Worm (Caenorhabditis elegans) whole organism, L1 larva: Measurements from ENCODE around the gene C34D4.10.

ENCODE experiments used
- Y116A8C.19 ChIP-seq: sonication (generic microtip); optimal IDR thresholded peaks from 2 replicates; lab custom pipeline; 2016; ENCODE audit warnings: missing compliant biosample characterization, missing genetic modification characterization, borderline replicate concordance
- alr-1 ChIP-seq: fragments of 200-800 bp; sonication (Bioruptor generic); optimal IDR thresholded peaks from 2 replicates; lab custom pipeline; 2018; ENCODE audit warnings: borderline replicate concordance, mild to moderate bottlenecking, missing genetic modification characterization, missing compliant biosample characterization
- aly-2 ChIP-seq: fragments of 150-350 bp; optimal IDR thresholded peaks from 2 replicates; lab custom pipeline; 2014; ENCODE audit warnings: missing biosample characterization, missing genetic modification characterization
- ama-1 ChIP-seq: fragments of 150-350 bp; optimal IDR thresholded peaks from 2 replicates; lab custom pipeline; 2014
- ceh-63 ChIP-seq: fragments of 200-800 bp; sonication (Bioruptor generic); optimal IDR thresholded peaks from 2 replicates; lab custom pipeline; 2018; ENCODE audit warnings: mild to moderate bottlenecking, missing genetic modification characterization, missing compliant biosample characterization
- ceh-88 ChIP-seq: fragments of 200-800 bp; sonication (Bioruptor generic); IDR thresholded peaks from 2 replicates; pipeline ENCODE4 v1.3.6; 2022; ENCODE audit warnings: missing genetic modification characterization, missing compliant biosample characterization
- ces-1 ChIP-seq: fragments of 150-350 bp; optimal IDR thresholded peaks from 2 replicates; lab custom pipeline; 2014; ENCODE audit warnings: missing biosample characterization, missing genetic modification reagents, missing genetic modification characterization
- dpl-1 ChIP-seq, 3 experiments: fragments of 150-350 bp in 2 of 3; sonication (generic microtip) in 1 of 3; optimal IDR thresholded peaks; 2 replicates each; lab custom pipeline; 2014 to 2017; ENCODE audit warnings: missing biosample characterization in 3 of 3, missing genetic modification characterization in 3 of 3, missing genetic modification reagents in 3 of 3
- dsc-1 ChIP-seq: sonication (generic microtip); optimal IDR thresholded peaks from 2 replicates; lab custom pipeline; 2016; ENCODE audit warnings: mild to moderate bottlenecking, missing genetic modification characterization, missing compliant biosample characterization
- efl-1 ChIP-seq, 4 experiments: fragments of 150-350 bp; optimal IDR thresholded peaks in 3 of 4; peaks in 1 of 4; 1 replicate in 1 of 4; 2 replicates in 3 of 4; lab custom pipeline; 2014; ENCODE audit warnings: missing biosample characterization in 2 of 4, missing genetic modification characterization in 2 of 4, missing genetic modification reagents in 2 of 4
- efl-3 ChIP-seq: fragments of 200-800 bp; sonication (Bioruptor generic); optimal IDR thresholded peaks from 2 replicates; lab custom pipeline; 2018; ENCODE audit warnings: mild to moderate bottlenecking, missing genetic modification characterization, missing compliant biosample characterization
- egl-27 ChIP-seq, 2 experiments: fragments of 150-350 bp in 1 of 2; sonication (generic microtip); optimal IDR thresholded peaks; 3 replicates each; lab custom pipeline; 2017 to 2018; ENCODE audit warnings: missing biosample characterization in 2 of 2, missing genetic modification characterization in 2 of 2, missing genetic modification reagents in 2 of 2
- elt-2 ChIP-seq: sonication (generic microtip); optimal IDR thresholded peaks from 2 replicates; lab custom pipeline; 2016; ENCODE audit warnings: missing genetic modification characterization, mild to moderate bottlenecking, inconsistent platforms, missing compliant biosample characterization, missing genetic modification reagents
- elt-3 ChIP-seq, 6 experiments: fragments of 150-350 bp in 1 of 6; sonication (generic microtip); optimal IDR thresholded peaks; 2 replicates each; lab custom pipeline; 2017 to 2018; ENCODE audit warnings: missing biosample characterization in 6 of 6, missing genetic modification characterization in 6 of 6, inconsistent platforms in 1 of 6
- fkh-10 ChIP-seq: sonication (generic microtip); optimal IDR thresholded peaks from 2 replicates; lab custom pipeline; 2017; ENCODE audit warnings: missing biosample characterization, missing genetic modification reagents, missing genetic modification characterization
- fkh-4 ChIP-seq: sonication (generic microtip); optimal IDR thresholded peaks from 2 replicates; lab custom pipeline; 2016; ENCODE audit warnings: missing compliant biosample characterization, missing genetic modification characterization, borderline replicate concordance
- fkh-8 ChIP-seq: sonication (generic microtip); optimal IDR thresholded peaks from 2 replicates; lab custom pipeline; 2016; ENCODE audit warnings: mild to moderate bottlenecking, missing genetic modification characterization, missing compliant biosample characterization
- fos-1 ChIP-seq: fragments of 150-350 bp; optimal IDR thresholded peaks from 2 replicates; lab custom pipeline; 2014; ENCODE audit warnings: missing biosample characterization, missing genetic modification characterization
- grh-1 ChIP-seq: fragments of 200-800 bp; sonication (Bioruptor generic); IDR thresholded peaks from 2 replicates; pipeline ENCODE4 v1.3.6; 2022; ENCODE audit warnings: missing genetic modification reagents, missing genetic modification characterization, missing compliant biosample characterization
- hlh-4 ChIP-seq: sonication (generic microtip); optimal IDR thresholded peaks from 2 replicates; lab custom pipeline; 2016; ENCODE audit warnings: mild to moderate bottlenecking, missing genetic modification characterization, missing compliant biosample characterization
- hpl-2 ChIP-seq: fragments of 150-350 bp; optimal IDR thresholded peaks from 2 replicates; lab custom pipeline; 2014; ENCODE audit warnings: missing biosample characterization, missing genetic modification reagents, missing genetic modification characterization
- lin-13 ChIP-seq: fragments of 150-350 bp; optimal IDR thresholded peaks from 2 replicates; lab custom pipeline; 2014; ENCODE audit warnings: missing biosample characterization, missing genetic modification reagents, missing genetic modification characterization
- lin-14 ChIP-seq: fragments of 200-800 bp; sonication (Bioruptor generic); optimal IDR thresholded peaks from 2 replicates; lab custom pipeline; 2018; ENCODE audit warnings: mild to moderate bottlenecking, missing genetic modification characterization, moderate library complexity, missing compliant biosample characterization
- lin-15B ChIP-seq: fragments of 150-350 bp; sonication (generic microtip); optimal IDR thresholded peaks from 3 replicates; lab custom pipeline; 2014; ENCODE audit warnings: missing biosample characterization, missing genetic modification characterization
- lin-39 ChIP-seq: fragments of 150-350 bp; optimal IDR thresholded peaks from 2 replicates; lab custom pipeline; 2014; ENCODE audit warnings: missing biosample characterization, missing genetic modification reagents, missing genetic modification characterization
- lsy-2 ChIP-seq, 2 experiments: fragments of 150-350 bp; optimal IDR thresholded peaks; 2 replicates each; lab custom pipeline; 2014; ENCODE audit warnings: missing biosample characterization in 2 of 2, missing genetic modification characterization in 2 of 2
- mab-9 ChIP-seq: fragments of 200-800 bp; sonication (Bioruptor generic); IDR thresholded peaks from 2 replicates; pipeline ENCODE4 v1.3.6; 2022; ENCODE audit warnings: missing genetic modification reagents, missing genetic modification characterization, missing compliant biosample characterization
- mep-1 ChIP-seq: fragments of 150-350 bp; optimal IDR thresholded peaks from 2 replicates; lab custom pipeline; 2014; ENCODE audit warnings: missing biosample characterization, missing genetic modification characterization
- nhr-12 ChIP-seq: sonication (generic microtip); optimal IDR thresholded peaks from 2 replicates; lab custom pipeline; 2017; ENCODE audit warnings: missing biosample characterization, missing genetic modification characterization
- nhr-20 ChIP-seq: sonication (generic microtip); optimal IDR thresholded peaks from 2 replicates; lab custom pipeline; 2016; ENCODE audit warnings: mild to moderate bottlenecking, missing genetic modification characterization, missing compliant biosample characterization
- nhr-237 ChIP-seq: fragments of 150-350 bp; optimal IDR thresholded peaks from 2 replicates; lab custom pipeline; 2014; ENCODE audit warnings: missing biosample characterization, missing genetic modification characterization
- nhr-47 ChIP-seq: sonication (generic microtip); optimal IDR thresholded peaks from 2 replicates; lab custom pipeline; 2016; ENCODE audit warnings: mild to moderate bottlenecking, missing genetic modification characterization, moderate library complexity, missing compliant biosample characterization
- nhr-71 ChIP-seq: sonication (generic microtip); optimal IDR thresholded peaks from 2 replicates; lab custom pipeline; 2016; ENCODE audit warnings: mild to moderate bottlenecking, missing genetic modification characterization, moderate library complexity, missing compliant biosample characterization
- nhr-76 ChIP-seq: sonication (generic microtip); optimal IDR thresholded peaks from 2 replicates; lab custom pipeline; 2017; ENCODE audit warnings: missing biosample characterization, missing genetic modification characterization
- nhr-77 ChIP-seq: fragments of 150-350 bp; optimal IDR thresholded peaks from 2 replicates; lab custom pipeline; 2014; ENCODE audit warnings: missing biosample characterization, missing genetic modification characterization
- nhr-85 ChIP-seq: sonication (generic microtip); peaks from one replicate; lab custom pipeline; 2016; ENCODE audit warnings: missing genetic modification characterization, inconsistent platforms, missing compliant biosample characterization
- nhr-90 ChIP-seq: sonication (generic microtip); optimal IDR thresholded peaks from 2 replicates; lab custom pipeline; 2016; ENCODE audit warnings: mild to moderate bottlenecking, missing genetic modification characterization, missing compliant biosample characterization; ENCODE audit not compliant: poor library complexity
- pag-3 ChIP-seq: sonication (generic microtip); optimal IDR thresholded peaks from 2 replicates; lab custom pipeline; 2017; ENCODE audit warnings: missing genetic modification characterization, mild to moderate bottlenecking, missing compliant biosample characterization, antibody characterized with exemption, borderline replicate concordance; ENCODE audit not compliant: insufficient read depth
- rnt-1 ChIP-seq: sonication (generic microtip); optimal IDR thresholded peaks from 2 replicates; lab custom pipeline; 2016; ENCODE audit warnings: mild to moderate bottlenecking, missing genetic modification characterization, moderate library complexity, missing compliant biosample characterization
- skn-1 ChIP-seq: fragments of 150-350 bp; optimal IDR thresholded peaks from 2 replicates; lab custom pipeline; 2014; ENCODE audit warnings: missing biosample characterization, missing genetic modification characterization
- snpc-4 ChIP-seq: fragments of 150-350 bp; optimal IDR thresholded peaks from 2 replicates; lab custom pipeline; 2014; ENCODE audit warnings: missing biosample characterization, missing genetic modification characterization
- snu-23 ChIP-seq: sonication (generic microtip); optimal IDR thresholded peaks from 2 replicates; lab custom pipeline; 2016; ENCODE audit warnings: missing genetic modification characterization, missing compliant biosample characterization
- sox-4 ChIP-seq: sonication (generic microtip); optimal IDR thresholded peaks from 2 replicates; lab custom pipeline; 2016; ENCODE audit warnings: missing genetic modification characterization, missing compliant biosample characterization
- sptf-1 ChIP-seq: fragments of 150-350 bp; optimal IDR thresholded peaks from 2 replicates; lab custom pipeline; 2014; ENCODE audit warnings: missing biosample characterization, missing genetic modification characterization
- tbx-2 ChIP-seq: sonication (generic microtip); optimal IDR thresholded peaks from 2 replicates; lab custom pipeline; 2016; ENCODE audit warnings: missing genetic modification characterization, missing compliant biosample characterization
- unc-130 ChIP-seq: fragments of 150-350 bp; optimal IDR thresholded peaks from 2 replicates; lab custom pipeline; 2017; ENCODE audit warnings: missing biosample characterization, missing genetic modification characterization, inconsistent platforms
- vab-15 ChIP-seq: sonication (generic microtip); optimal IDR thresholded peaks from 2 replicates; lab custom pipeline; 2017; ENCODE audit warnings: missing genotype, mild to moderate bottlenecking, missing genetic modification characterization, missing compliant biosample characterization
- zag-1 ChIP-seq: fragments of 150-350 bp; optimal IDR thresholded peaks from 2 replicates; lab custom pipeline; 2014; ENCODE audit warnings: missing biosample characterization, missing genetic modification characterization
- ztf-11 ChIP-seq, 2 experiments: sonication (generic microtip); optimal IDR thresholded peaks; 2 replicates each; lab custom pipeline; 2016 to 2017; ENCODE audit warnings: missing genetic modification characterization in 2 of 2, missing biosample characterization in 1 of 2, missing compliant biosample characterization in 1 of 2

Gene C34D4.10

DNA sequence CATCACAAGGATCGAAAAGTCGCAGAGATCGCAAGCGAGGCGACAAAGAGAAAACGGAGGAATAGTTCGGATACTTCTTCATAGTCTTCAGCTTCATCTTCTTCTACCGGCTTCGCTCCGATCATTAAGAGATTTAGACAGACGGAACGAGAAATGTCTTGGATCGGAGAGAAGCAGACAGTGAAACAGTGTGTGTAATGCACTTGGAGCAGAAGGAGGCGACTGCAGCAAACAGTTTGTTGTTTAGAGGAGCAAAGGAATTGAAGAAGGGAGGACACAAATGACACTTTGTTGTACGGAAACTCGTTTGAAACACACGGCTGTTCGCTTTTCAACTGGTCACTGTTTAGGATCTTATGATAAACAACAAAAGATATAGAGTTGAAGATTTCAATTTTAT is 21.8 kb downstream of the C34D4.10 start (continued):
- no peak for TF ChIP-seq nhr-47 (tag; lab: Kevin White, UChicago)
- TF ChIP-seq unc-130 (tag; lab: Kevin White, UChicago), result peak; percentile 13

DNA sequence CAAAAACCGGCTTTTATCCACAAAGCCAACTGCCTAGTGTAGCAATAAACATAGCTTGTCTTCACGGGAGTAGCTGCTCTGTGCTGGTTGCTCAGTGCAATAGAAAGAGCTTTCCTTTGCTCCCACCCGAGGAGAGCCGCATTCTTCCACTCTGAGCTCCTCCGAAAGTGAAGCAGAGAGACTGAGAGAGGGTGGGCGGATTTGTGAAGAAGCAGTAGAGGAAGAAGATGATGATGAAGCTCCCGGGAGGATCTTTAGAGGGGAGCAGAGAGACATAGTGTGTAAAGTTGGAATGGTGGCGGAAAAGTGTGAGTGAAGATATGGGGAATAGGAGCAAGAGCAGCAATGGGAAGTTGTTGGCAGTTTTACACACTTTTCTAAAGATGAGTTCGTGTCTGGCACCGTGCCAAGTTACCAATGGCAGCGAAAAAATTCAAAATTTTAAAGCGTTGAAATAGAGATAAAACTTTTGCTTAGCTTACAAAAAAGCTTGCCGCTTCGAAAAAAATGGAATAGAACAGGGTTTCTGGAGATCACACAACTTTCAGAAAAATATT is 22.6 kb downstream of the C34D4.10 start, which contains the start of gene ZC477.4:
ZC477.4 (minus strand) TSS at position 276 of the 557 bp plus-strand sequence.
- TF ChIP-seq mab-9 (GFP tag; lab: Robert Waterston, UW) (no peak), rnt-1 (tag; lab: Kevin White, UChicago) (peak; percentile 58), lin-13 (GFP tag; lab: Kevin White, UChicago) (no peak), lin-15B (tag; lab: Kevin White, UChicago) (no peak), nhr-237 (no peak), ztf-11 (tag; optimal IDR thresholded peaks at IDR 0.05; lab: Kevin White, UChicago) (no peak), fos-1 (tag; lab: Kevin White, UChicago) (no peak), dsc-1 (tag; lab: Kevin White, UChicago) (peak; percentile 59), fkh-4 (tag; lab: Kevin White, UChicago) (no peak), aly-2 (tag; lab: Kevin White, UChicago) (no peak), ama-1 (lab: Kevin White, UChicago) (no peak), nhr-77 (peak; percentile 4), egl-27 (tag; optimal IDR thresholded peaks at IDR 0.05; lab: Kevin White, UChicago) (no peak), nhr-85 (tag; lab: Kevin White, UChicago) (no peak), nhr-76 (tag; lab: Kevin White, UChicago) (no peak), grh-1 (GFP tag; lab: Robert Waterston, UW) (no peak), alr-1 (tag; lab: Kevin White, UChicago) (no peak), elt-3 (tag; optimal IDR thresholded peaks at IDR 0.05; lab: Kevin White, UChicago) (no peak), nhr-20 (peak; percentile 32), nhr-12 (no peak), ceh-63 (GFP tag; lab: Kevin White, UChicago) (no peak), mep-1 (tag; lab: Kevin White, UChicago) (no peak), nhr-90 (tag; lab: Kevin White, UChicago) (no peak), vab-15 (no peak), ceh-88 (GFP tag; lab: Robert Waterston, UW) (no peak), nhr-71 (tag; lab: Kevin White, UChicago) (peak; percentile 59), efl-1 (optimal IDR thresholded peaks at IDR 0.05; lab: Kevin White, UChicago) (no peak), efl-1 (GFP tag; optimal IDR thresholded peaks at IDR 0.05 in 1 of 2; lab: Kevin White, UChicago) (no peak), snpc-4 (no peak), fkh-10 (GFP tag; lab: Kevin White, UChicago) (no peak), unc-130 (tag; lab: Kevin White, UChicago) (peak; percentile 25), hlh-4 (tag; lab: Kevin White, UChicago) (no peak), lsy-2 (tag; optimal IDR thresholded peaks at IDR 0.05; lab: Kevin White, UChicago) (peak; percentile 16 to 17), ces-1 (GFP tag; lab: Kevin White, UChicago) (no peak), snu-23 (GFP tag; lab: Kevin White, UChicago) (peak; percentile 37), zag-1 (tag; lab: Kevin White, UChicago) (no peak), lin-14 (GFP tag; lab: Kevin White, UChicago) (peak; percentile 74), Y116A8C.19 (tag; lab: Kevin White, UChicago) (no peak), nhr-47 (tag; lab: Kevin White, UChicago) (no peak), hpl-2 (GFP tag; lab: Kevin White, UChicago) (no peak), sptf-1 (tag; lab: Kevin White, UChicago) (no peak), elt-2 (tag; lab: Kevin White, UChicago) (no peak), pag-3 (tag; lab: Kevin White, UChicago) (peak; percentile 90), skn-1 (tag; lab: Kevin White, UChicago) (no peak), fkh-8 (tag; lab: Kevin White, UChicago) (no peak), dpl-1 (GFP tag; optimal IDR thresholded peaks at IDR 0.05; lab: Kevin White, UChicago) (peak in 1 of 3 experiments; percentile 7), sox-4 (tag; lab: Kevin White, UChicago) (no peak), efl-3 (GFP tag; lab: Kevin White, UChicago) (no peak), tbx-2 (tag; lab: Kevin White, UChicago) (no peak), lin-39 (tag; lab: Kevin White, UChicago) (no peak)
